Worm (Caenorhabditis elegans): Measurements from ENCODE around the gene C14A6.8.

C14A6.8 gene

DNA sequence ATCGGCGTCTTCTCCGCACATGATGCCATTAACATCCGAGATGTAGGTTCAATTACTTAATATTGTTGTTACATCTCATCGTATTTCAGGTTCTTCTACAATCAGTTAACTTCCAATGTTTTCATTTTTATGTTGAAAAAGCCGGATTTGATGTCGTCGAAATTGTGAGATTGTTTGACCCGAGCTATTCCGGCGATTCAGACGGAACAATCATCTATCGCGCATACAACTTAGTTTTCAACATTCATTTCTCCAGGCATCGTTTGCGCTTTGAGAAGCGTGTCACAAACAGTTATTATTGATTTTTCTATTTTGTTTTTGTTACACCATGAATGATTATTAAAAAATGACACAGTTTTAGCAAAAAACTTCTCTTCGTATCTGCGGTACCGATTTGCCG lies 42.9 kb downstream of the C14A6.8 start:
- no peak for TF ChIP-seq ama-1 (optimal IDR thresholded peaks at IDR 0.05)
- TF ChIP-seq hmg-4 (GFP tag; optimal IDR thresholded peaks at IDR 0.05) = no peak
- no peak for TF ChIP-seq hmbx-1 (tag; optimal IDR thresholded peaks at IDR 0.05)
- no peak for TF ChIP-seq B0310.2 (tag; optimal IDR thresholded peaks at IDR 0.05)
- no peak for TF ChIP-seq tbx-37 (GFP tag; conservative IDR thresholded peaks at IDR 0.05)
- no peak for TF ChIP-seq F13C5.2 (tag; optimal IDR thresholded peaks at IDR 0.05)
- no peak for TF ChIP-seq ceh-36 (tag; optimal IDR thresholded peaks at IDR 0.05)
- TF ChIP-seq pes-1 (GFP tag; IDR thresholded peaks at IDR 0.05) = no peak

DNA sequence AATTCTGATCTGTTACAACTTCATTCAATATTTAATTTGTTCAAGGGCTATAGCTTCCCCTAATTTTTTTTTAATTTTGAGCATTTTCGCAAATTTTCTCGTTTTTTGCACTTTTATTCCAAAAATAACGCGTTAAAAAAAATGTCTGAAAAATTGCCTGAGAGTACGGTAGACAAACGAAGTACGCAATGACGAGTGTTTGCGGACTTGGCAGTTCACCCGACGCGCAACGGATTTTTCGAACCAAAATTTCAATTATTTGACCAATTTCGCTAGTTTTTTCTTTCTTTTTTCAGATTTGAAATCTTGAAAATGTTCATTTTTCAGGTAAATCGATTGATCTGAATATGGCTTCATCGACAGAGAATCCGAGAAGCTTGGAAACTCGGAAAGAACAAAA lies 44.3 kb downstream of the C14A6.8 start, which contains the start of gene fbxa-211:
Gene fbxa-211 (plus strand): TSS at position 328 of the 400 bp plus-strand sequence.
- TF ChIP-seq ets-7 (tag; optimal IDR thresholded peaks at IDR 0.05) = no peak
- no peak for TF ChIP-seq hmbx-1 (tag; optimal IDR thresholded peaks at IDR 0.05)
- no peak for TF ChIP-seq B0310.2 (tag; optimal IDR thresholded peaks at IDR 0.05)
- TF ChIP-seq ceh-36 (tag; optimal IDR thresholded peaks at IDR 0.05) = no peak
- TF ChIP-seq F13C5.2 (tag; optimal IDR thresholded peaks at IDR 0.05) = no peak
- no peak for TF ChIP-seq ama-1 (optimal IDR thresholded peaks at IDR 0.05)
- TF ChIP-seq ceh-13 (GFP tag; optimal IDR thresholded peaks at IDR 0.05) = no peak
- no peak for TF ChIP-seq sea-1 (GFP tag; conservative IDR thresholded peaks at IDR 0.05)
- no peak for TF ChIP-seq hmg-4 (GFP tag; optimal IDR thresholded peaks at IDR 0.05)
- TF ChIP-seq flt-1 (GFP tag; IDR thresholded peaks at IDR 0.05) = no peak
- TF ChIP-seq tbx-11 (GFP tag; IDR thresholded peaks at IDR 0.05) = no peak
- TF ChIP-seq scrt-1 (GFP tag; IDR thresholded peaks at IDR 0.05) = no peak
- TF ChIP-seq aly-1 (tag; optimal IDR thresholded peaks at IDR 0.05) = no peak
- no peak for TF ChIP-seq pes-1 (GFP tag; IDR thresholded peaks at IDR 0.05)
- TF ChIP-seq tra-4 (tag; optimal IDR thresholded peaks at IDR 0.05) = no peak

ce11 chrV:18125075-18125474 lies 46.4 kb downstream of the C14A6.8 start, which contains the start of gene fbxa-210:
fbxa-210 (plus strand) TSS chrV:18125375.
- TF ChIP-seq sea-1 (GFP tag; conservative IDR thresholded peaks at IDR 0.05) (no peak), hmg-4 (GFP tag; optimal IDR thresholded peaks at IDR 0.05) (no peak), tbx-11 (GFP tag; IDR thresholded peaks at IDR 0.05) (no peak)

DNA sequence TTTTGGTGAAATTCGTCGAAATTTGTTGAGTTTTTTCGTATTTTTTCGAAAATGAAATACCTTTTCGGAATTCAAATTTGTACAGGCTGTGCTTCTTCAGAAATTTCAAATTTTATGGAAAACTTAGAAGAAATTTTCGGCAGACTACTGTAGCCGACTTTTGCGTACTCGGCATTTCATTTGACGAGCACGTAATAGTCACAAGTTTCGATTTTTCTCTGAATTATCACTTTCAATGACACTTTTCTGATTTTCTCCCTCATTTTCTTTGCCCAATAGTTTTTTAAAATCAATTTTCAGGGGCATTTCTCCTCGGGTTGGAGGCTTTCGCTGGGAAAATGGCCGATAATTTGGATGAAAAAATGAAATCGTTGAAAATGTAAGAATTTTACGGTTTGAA lies 47.8 kb downstream of the C14A6.8 start, which contains the start of gene fbxa-107:
Gene fbxa-107 (plus strand): TSS at position 301 of the 400 bp plus-strand sequence.
- TF ChIP-seq F13C5.2 (tag; optimal IDR thresholded peaks at IDR 0.05) (no peak), sea-1 (GFP tag; conservative IDR thresholded peaks at IDR 0.05) (no peak), B0310.2 (tag; optimal IDR thresholded peaks at IDR 0.05) (no peak), tra-4 (tag; optimal IDR thresholded peaks at IDR 0.05) (no peak), flt-1 (GFP tag; IDR thresholded peaks at IDR 0.05) (no peak), aly-1 (tag; optimal IDR thresholded peaks at IDR 0.05) (no peak), ets-7 (tag; optimal IDR thresholded peaks at IDR 0.05) (no peak), ama-1 (optimal IDR thresholded peaks at IDR 0.05) (no peak), tbx-11 (GFP tag; IDR thresholded peaks at IDR 0.05) (no peak), ceh-36 (tag; optimal IDR thresholded peaks at IDR 0.05) (no peak), hmbx-1 (tag; optimal IDR thresholded peaks at IDR 0.05) (no peak), hnd-1 (tag; optimal IDR thresholded peaks at IDR 0.05) (no peak), pes-1 (GFP tag; IDR thresholded peaks at IDR 0.05) (no peak), tbx-37 (GFP tag; conservative IDR thresholded peaks at IDR 0.05) (no peak)
